Fruit fly (Drosophila melanogaster) whole organism, embryonic: ENCODE results near the gene CG31752.
A peak's percentile ranks its signal among the peaks of the same experiment; 100 is the strongest.

Source experiments
- Asciz ChIP-seq: fragments of 200-800 bp; sonication (Bioruptor generic); optimal IDR thresholded peaks from 2 replicates; lab custom pipeline; 2017; ENCODE audit warnings: missing biosample characterization, mild to moderate bottlenecking, missing genetic modification characterization, missing genetic modification reagents
- CG11085 ChIP-seq: fragments of 200-800 bp; sonication (Bioruptor generic); IDR thresholded peaks from 2 replicates; pipeline ENCODE4 v1.3.6; 2022; ENCODE audit warnings: missing biosample characterization, missing genetic modification characterization
- CG14441 ChIP-seq: fragments of 200-800 bp; sonication (Bioruptor generic); IDR thresholded peaks from 2 replicates; pipeline ENCODE4 v1.3.6; 2022; ENCODE audit warnings: missing biosample characterization, missing genetic modification characterization
- CG14860 ChIP-seq: fragments of 200-800 bp; sonication (Bioruptor generic); IDR thresholded peaks from 3 replicates; pipeline ENCODE4 v1.3.6; 2022; ENCODE audit warnings: missing biosample characterization, missing genetic modification characterization; ENCODE audit not compliant: partially characterized antibody
- CG15514 ChIP-seq: fragments of 200-800 bp; sonication (Bioruptor generic); optimal IDR thresholded peaks from 3 replicates; lab custom pipeline; 2017; ENCODE audit warnings: missing biosample characterization, missing genetic modification characterization, mild to moderate bottlenecking, moderate library complexity, missing genetic modification reagents
- CG1602 ChIP-seq: fragments of 200-800 bp; sonication (Bioruptor generic); optimal IDR thresholded peaks from 3 replicates; lab custom pipeline; 2016; ENCODE audit warnings: missing biosample characterization, missing genetic modification characterization
- CG17568 ChIP-seq: fragments of 200-800 bp; sonication (Bioruptor generic); optimal IDR thresholded peaks from 2 replicates; lab custom pipeline; 2018; ENCODE audit warnings: missing biosample characterization, mild to moderate bottlenecking, missing genetic modification characterization, moderate library complexity
- CG18476 ChIP-seq: fragments of 200-800 bp; sonication (Bioruptor generic); optimal IDR thresholded peaks from 2 replicates; lab custom pipeline; 2016; ENCODE audit warnings: missing biosample characterization, mild to moderate bottlenecking, missing genetic modification characterization
- CG2116 ChIP-seq: fragments of 200-800 bp; sonication (Bioruptor generic); optimal IDR thresholded peaks from 3 replicates; lab custom pipeline; 2018; ENCODE audit warnings: missing biosample characterization, mild to moderate bottlenecking, missing genetic modification characterization
- CG2678 ChIP-seq: fragments of 200-800 bp; sonication (Bioruptor generic); optimal IDR thresholded peaks from 3 replicates; lab custom pipeline; 2019; ENCODE audit warnings: missing biosample characterization, mild to moderate bottlenecking, missing genetic modification characterization, moderate library complexity
- CG31365 ChIP-seq: fragments of 200-800 bp; sonication (Bioruptor generic); optimal IDR thresholded peaks from 2 replicates; lab custom pipeline; 2018; ENCODE audit warnings: missing biosample characterization, mild to moderate bottlenecking, missing genetic modification characterization
- CG34376 ChIP-seq: fragments of 200-800 bp; sonication (Bioruptor generic); optimal IDR thresholded peaks from 2 replicates; lab custom pipeline; 2018; ENCODE audit warnings: missing biosample characterization, mild to moderate bottlenecking, missing genetic modification characterization
- CG3838 ChIP-seq: fragments of 200-800 bp; sonication (Bioruptor generic); optimal IDR thresholded peaks from 3 replicates; lab custom pipeline; 2016; ENCODE audit warnings: missing biosample characterization, missing genetic modification characterization
- CG4360 ChIP-seq: fragments of 200-800 bp; sonication (Bioruptor generic); IDR thresholded peaks from 2 replicates; pipeline ENCODE4 v1.3.6; 2022; ENCODE audit warnings: missing biosample characterization, missing genetic modification characterization
- CG6854 ChIP-seq: fragments of 200-800 bp; sonication (Bioruptor generic); optimal IDR thresholded peaks from 3 replicates; lab custom pipeline; 2017; ENCODE audit warnings: missing biosample characterization, mild to moderate bottlenecking, missing genetic modification characterization
- CG8359 ChIP-seq: fragments of 200-800 bp; sonication (Bioruptor generic); optimal IDR thresholded peaks from 2 replicates; lab custom pipeline; 2017; ENCODE audit warnings: missing biosample characterization, mild to moderate bottlenecking, missing genetic modification characterization, borderline replicate concordance
- CkIIα-i1 ChIP-seq: fragments of 200-800 bp; sonication (Bioruptor generic); IDR thresholded peaks from 2 replicates; pipeline ENCODE4 v1.3.6; 2022; ENCODE audit warnings: missing biosample characterization, missing genetic modification characterization
- CoRest ChIP-seq: fragments of 200-800 bp; sonication (Bioruptor generic); optimal IDR thresholded peaks from 3 replicates; lab custom pipeline; 2018; ENCODE audit warnings: missing biosample characterization, mild to moderate bottlenecking, missing genetic modification characterization, moderate library complexity
- CrebB ChIP-seq: fragments of 200-800 bp; sonication (Bioruptor generic); optimal IDR thresholded peaks from 3 replicates; lab custom pipeline; 2018; ENCODE audit warnings: missing biosample characterization, mild to moderate bottlenecking, missing genetic modification characterization
- D19A ChIP-seq: fragments of 200-800 bp; optimal IDR thresholded peaks from 3 replicates; lab custom pipeline; 2019; ENCODE audit warnings: missing biosample characterization, mild to moderate bottlenecking, missing genetic modification characterization, moderate library complexity
- Dbx ChIP-seq: fragments of 200-800 bp; sonication (Bioruptor generic); IDR thresholded peaks from 3 replicates; pipeline ENCODE4 v1.3.6; 2022; ENCODE audit warnings: missing biosample characterization, missing genetic modification characterization
- Dfd ChIP-seq, 2 experiments: fragments of >200 bp; optimal IDR thresholded peaks; 2 replicates each; lab custom pipeline; 2017; ENCODE audit warnings: missing biosample characterization in 2 of 2, missing genetic modification characterization in 2 of 2
- Dip3 ChIP-seq: fragments of 200-800 bp; sonication (Bioruptor generic); optimal IDR thresholded peaks from 3 replicates; lab custom pipeline; 2016; ENCODE audit warnings: missing biosample characterization, missing genetic modification characterization
- Hr51 ChIP-seq, 2 experiments: fragments of 200-800 bp; sonication (Bioruptor generic); optimal IDR thresholded peaks; 2 replicates in 1 of 2; 3 replicates in 1 of 2; lab custom pipeline; 2016 to 2018; ENCODE audit warnings: missing biosample characterization in 2 of 2, missing genetic modification characterization in 2 of 2, mild to moderate bottlenecking in 1 of 2, moderate library complexity in 1 of 2
- Lhr ChIP-seq: fragments of 200-800 bp; sonication (Bioruptor generic); optimal IDR thresholded peaks from 3 replicates; lab custom pipeline; 2017; ENCODE audit warnings: mild to moderate bottlenecking, missing biosample characterization, missing genetic modification reagents, missing genetic modification characterization
- Lim3 ChIP-seq: fragments of 200-800 bp; sonication (Bioruptor generic); IDR thresholded peaks from 2 replicates; pipeline ENCODE4 v1.3.6; 2022; ENCODE audit warnings: missing biosample characterization, missing genetic modification characterization
- Meics ChIP-seq: fragments of 200-800 bp; sonication (Bioruptor generic); optimal IDR thresholded peaks from 2 replicates; lab custom pipeline; 2017; ENCODE audit warnings: missing biosample characterization, mild to moderate bottlenecking, missing genetic modification characterization
- Myb ChIP-seq: fragments of 200-800 bp; sonication (Bioruptor generic); optimal IDR thresholded peaks from 2 replicates; lab custom pipeline; 2016; ENCODE audit warnings: missing biosample characterization, missing genetic modification characterization
- NC2α ChIP-seq: fragments of 200-800 bp; sonication (Bioruptor generic); optimal IDR thresholded peaks from 2 replicates; lab custom pipeline; 2016; ENCODE audit warnings: missing biosample characterization, missing genetic modification characterization
- Optix ChIP-seq: fragments of 200-800 bp; sonication (Bioruptor generic); IDR thresholded peaks from 3 replicates; pipeline ENCODE4 v1.3.6; 2022; ENCODE audit warnings: missing biosample characterization, missing genetic modification characterization
- Scr ChIP-seq: fragments of 200-800 bp; sonication (Bioruptor generic); IDR thresholded peaks from 2 replicates; pipeline ENCODE4 v1.3.6; 2022; ENCODE audit warnings: missing biosample characterization, missing genetic modification characterization; ENCODE audit not compliant: partially characterized antibody
- Sry-β ChIP-seq: fragments of 200-800 bp; sonication (Bioruptor generic); optimal IDR thresholded peaks from 2 replicates; lab custom pipeline; 2018; ENCODE audit warnings: missing biosample characterization, mild to moderate bottlenecking, missing genetic modification characterization, moderate library complexity
- YL-1 ChIP-seq: fragments of 200-800 bp; sonication (Bioruptor generic); optimal IDR thresholded peaks from 3 replicates; lab custom pipeline; 2017; ENCODE audit warnings: missing biosample characterization, mild to moderate bottlenecking, missing genetic modification characterization
- abd-A ChIP-seq: fragments of 200-800 bp; sonication (Bioruptor generic); optimal IDR thresholded peaks from 3 replicates; lab custom pipeline; 2019; ENCODE audit warnings: missing biosample characterization, mild to moderate bottlenecking, missing genetic modification characterization, moderate library complexity
- az2 ChIP-seq: fragments of 200-800 bp; sonication (Bioruptor generic); optimal IDR thresholded peaks from 3 replicates; lab custom pipeline; 2016; ENCODE audit warnings: missing biosample characterization, missing genetic modification characterization
- bowl ChIP-seq: fragments of 200-800 bp; sonication (Bioruptor generic); IDR thresholded peaks from 2 replicates; pipeline ENCODE4 v1.3.6; 2022; ENCODE audit warnings: missing biosample characterization, missing genetic modification characterization
- br ChIP-seq: fragments of >200 bp; optimal IDR thresholded peaks from 2 replicates; lab custom pipeline; 2017
- cas ChIP-seq: fragments of 200-800 bp; sonication (Bioruptor generic); IDR thresholded peaks from 2 replicates; pipeline ENCODE4 v1.3.6; 2022; ENCODE audit warnings: missing biosample characterization, missing genetic modification characterization
- cg ChIP-seq: fragments of 200-800 bp; sonication (Bioruptor generic); optimal IDR thresholded peaks from 3 replicates; lab custom pipeline; 2019; ENCODE audit warnings: missing biosample characterization, mild to moderate bottlenecking, missing genetic modification characterization, moderate library complexity
- gfzf ChIP-seq: fragments of 200-800 bp; sonication (Bioruptor generic); optimal IDR thresholded peaks from 2 replicates; lab custom pipeline; 2016; ENCODE audit warnings: missing biosample characterization, mild to moderate bottlenecking, missing genetic modification characterization, moderate library complexity
- gro ChIP-seq: fragments of 200-800 bp; sonication (Bioruptor generic); optimal IDR thresholded peaks from 2 replicates; lab custom pipeline; 2016; ENCODE audit warnings: missing biosample characterization, missing genetic modification characterization
- h ChIP-seq: fragments of >200 bp; optimal IDR thresholded peaks from 2 replicates; lab custom pipeline; 2017
- kah ChIP-seq: fragments of 200-800 bp; sonication (Bioruptor generic); optimal IDR thresholded peaks from 2 replicates; lab custom pipeline; 2018; ENCODE audit warnings: missing biosample characterization, mild to moderate bottlenecking, missing genetic modification characterization
- nom ChIP-seq: fragments of 200-800 bp; sonication (Bioruptor generic); optimal IDR thresholded peaks from 2 replicates; lab custom pipeline; 2017; ENCODE audit warnings: missing biosample characterization, missing genetic modification characterization, mild to moderate bottlenecking, moderate library complexity, missing genetic modification reagents
- run ChIP-seq: fragments of 200-800 bp; sonication (Bioruptor generic); optimal IDR thresholded peaks from 3 replicates; lab custom pipeline; 2018; ENCODE audit warnings: missing biosample characterization, mild to moderate bottlenecking, missing genetic modification characterization
- seq ChIP-seq: fragments of 200-800 bp; sonication (Bioruptor generic); IDR thresholded peaks from 2 replicates; pipeline ENCODE4 v1.3.6; 2022; ENCODE audit warnings: missing biosample characterization, missing genetic modification characterization
- stc ChIP-seq: fragments of 200-800 bp; sonication (Bioruptor generic); IDR thresholded peaks from 2 replicates; pipeline ENCODE4 v1.3.6; 2022; ENCODE audit warnings: missing biosample characterization, missing genetic modification characterization
- vfl ChIP-seq: fragments of 200-800 bp; sonication (Bioruptor generic); optimal IDR thresholded peaks from 2 replicates; lab custom pipeline; 2016; ENCODE audit warnings: missing biosample characterization, missing genetic modification characterization
- vnd ChIP-seq: fragments of 200-800 bp; sonication (Bioruptor generic); IDR thresholded peaks from 3 replicates; pipeline ENCODE4 v1.3.6; 2022; ENCODE audit warnings: missing biosample characterization, missing genetic modification characterization; ENCODE audit not compliant: partially characterized antibody
- yki ChIP-seq: fragments of >200 bp; optimal IDR thresholded peaks from 3 replicates; lab custom pipeline; 2018

CG31752 gene

dm6 chr2L:18839143-18839872, 1.8 kb downstream of the CG31752 start, which contains the start of gene CG10600 (continued):
- TF ChIP-seq nom (GFP tag; lab: Kevin White, UChicago) (peak; percentile 54), Hr51 (GFP tag; optimal IDR thresholded peaks at IDR 0.05; lab: Kevin White, UChicago) (peak in 1 of 2 experiments; percentile 93), CG4360 (GFP tag; lab: Robert Waterston, UW) (no peak), CG15514 (GFP tag; lab: Kevin White, UChicago) (peak; percentile 95), Scr (GFP tag; lab: Robert Waterston, UW) (peak; percentile 78), abd-A (no peak), az2 (peak; percentile 77), CG6854 (GFP tag; lab: Kevin White, UChicago) (no peak), CG1602 (GFP tag; lab: Kevin White, UChicago) (peak; percentile 75), cg (GFP tag; lab: Kevin White, UChicago) (peak; percentile 99), kah (peak; percentile 16), vnd (GFP tag; lab: Robert Waterston, UW) (peak; percentile 58), vfl (peak; percentile 85), br (no peak), seq (GFP tag; lab: Robert Waterston, UW) (no peak), CG3838 (GFP tag; lab: Kevin White, UChicago) (peak; percentile 36), cas (GFP tag; lab: Robert Waterston, UW) (peak; percentile 54; the same call in 1 of the 2 replicates), CG2678 (tag; lab: Kevin White, UChicago) (no peak), CG34376 (GFP tag; lab: Kevin White, UChicago) (peak; percentile 81), CG8359 (GFP tag; lab: Kevin White, UChicago) (peak; percentile 38), Lim3 (GFP tag; lab: Robert Waterston, UW) (no peak), CG17568 (GFP tag; lab: Kevin White, UChicago) (no peak), CG14860 (peak; percentile 76), bowl (GFP tag; lab: Robert Waterston, UW) (no peak), CG31365 (tag; lab: Kevin White, UChicago) (peak; percentile 67), Asciz (GFP tag; lab: Kevin White, UChicago) (no peak), CG14441 (peak; percentile 63), Meics (GFP tag; lab: Kevin White, UChicago) (peak; percentile 76), Dfd (GFP tag; optimal IDR thresholded peaks at IDR 0.05; lab: Kevin White, UChicago) (no peak), CrebB (tag; lab: Kevin White, UChicago) (peak; percentile 64), Myb (peak; percentile 85), h (lab: Kevin White, UChicago) (no peak), gfzf (GFP tag; lab: Kevin White, UChicago) (peak; percentile 44), gro (peak; percentile 85), Lhr (peak; percentile 98), D19A (no peak), CG2116 (GFP tag; lab: Kevin White, UChicago) (peak; percentile 86), Sry-β (no peak), Optix (GFP tag; lab: Robert Waterston, UW) (peak; percentile 58; the same call in 2 of the 3 replicates), YL-1 (GFP tag; lab: Kevin White, UChicago) (peak; percentile 98), CG11085 (GFP tag; lab: Robert Waterston, UW) (peak; percentile 76), CoRest (tag; lab: Kevin White, UChicago) (peak; percentile 72), Dbx (peak; percentile 87), run (tag; lab: Kevin White, UChicago) (peak; percentile 41), stc (peak; percentile 47; the same call in 1 of the 2 replicates), CG18476 (peak; percentile 75), NC2α (GFP tag; lab: Kevin White, UChicago) (peak; percentile 59), CkIIα-i1 (no peak), yki (lab: Kevin White, UChicago) (no peak), Dip3 (GFP tag; lab: Kevin White, UChicago) (peak; percentile 91)
